Worm (Caenorhabditis elegans) whole organism, mixed stage, embryonic: Measurements from ENCODE around the gene F25B5.3.

ENCODE experiments used
- bed-3 ChIP-seq: fragments of 200-800 bp; sonication (Bioruptor generic); optimal IDR thresholded peaks from 3 replicates; lab custom pipeline; 2018; ENCODE audit warnings: mild to moderate bottlenecking, missing genetic modification characterization, moderate library complexity, missing compliant biosample characterization
- ces-1 ChIP-seq: fragments of 150-350 bp; optimal IDR thresholded peaks from 2 replicates; lab custom pipeline; 2014; ENCODE audit warnings: missing biosample characterization, missing genetic modification reagents, missing genetic modification characterization
- unc-62 ChIP-seq: fragments of 150-350 bp; optimal IDR thresholded peaks from 2 replicates; lab custom pipeline; 2014; ENCODE audit warnings: missing biosample characterization, missing genetic modification reagents, missing genetic modification characterization
- zip-8 ChIP-seq: fragments of 150-350 bp; optimal IDR thresholded peaks from 2 replicates; lab custom pipeline; 2014; ENCODE audit warnings: missing biosample characterization, missing genetic modification characterization

- TF ChIP-seq bed-3 (GFP tag; lab: Kevin White, UChicago), result no peak
- TF ChIP-seq unc-62 (GFP tag; lab: Kevin White, UChicago), result no peak
- no peak for TF ChIP-seq zip-8 (tag; lab: Kevin White, UChicago)
- TF ChIP-seq ces-1 (GFP tag; lab: Kevin White, UChicago), result no peak
Measured at ce11 chrIII:5988461-5988860, 39.8 kb downstream of the F25B5.3 start.
